Worm (Caenorhabditis elegans) whole organism, early embryonic: ENCODE results near the gene F58B3.4.

ENCODE experiments used
- B0310.2 ChIP-seq: sonication (generic microtip); optimal IDR thresholded peaks from 2 replicates; lab custom pipeline; 2016; ENCODE audit warnings: mild to moderate bottlenecking, missing genetic modification characterization, missing compliant biosample characterization
- F13C5.2 ChIP-seq: sonication (generic microtip); optimal IDR thresholded peaks from 2 replicates; lab custom pipeline; 2017; ENCODE audit warnings: mild to moderate bottlenecking, missing genetic modification characterization, inconsistent platforms, missing compliant biosample characterization
- aly-1 ChIP-seq: sonication (generic microtip); optimal IDR thresholded peaks from 2 replicates; lab custom pipeline; 2016; ENCODE audit warnings: missing genetic modification characterization, missing compliant biosample characterization
- ama-1 ChIP-seq: fragments of 150-350 bp; optimal IDR thresholded peaks from 2 replicates; lab custom pipeline; 2014
- ceh-13 ChIP-seq: fragments of 200-800 bp; sonication (Bioruptor generic); optimal IDR thresholded peaks from 2 replicates; lab custom pipeline; 2018; ENCODE audit warnings: mild to moderate bottlenecking, missing genetic modification characterization, missing compliant biosample characterization
- ceh-36 ChIP-seq: sonication (generic microtip); optimal IDR thresholded peaks from 2 replicates; lab custom pipeline; 2016; ENCODE audit warnings: missing genetic modification characterization, inconsistent platforms, missing compliant biosample characterization
- ets-7 ChIP-seq: sonication (generic microtip); optimal IDR thresholded peaks from 2 replicates; lab custom pipeline; 2016; ENCODE audit warnings: missing genotype, missing genetic modification characterization, missing compliant biosample characterization
- flt-1 ChIP-seq: fragments of 200-800 bp; sonication (Bioruptor generic); IDR thresholded peaks from 2 replicates; pipeline ENCODE4 v1.3.6; 2022; ENCODE audit warnings: missing genetic modification characterization, missing compliant biosample characterization
- hmbx-1 ChIP-seq: sonication (generic microtip); optimal IDR thresholded peaks from 2 replicates; lab custom pipeline; 2016; ENCODE audit warnings: mild to moderate bottlenecking, missing genetic modification characterization, missing compliant biosample characterization
- hmg-4 ChIP-seq: fragments of 200-800 bp; sonication (Bioruptor generic); optimal IDR thresholded peaks from 2 replicates; lab custom pipeline; 2018; ENCODE audit warnings: mild to moderate bottlenecking, missing genetic modification characterization, missing compliant biosample characterization
- hnd-1 ChIP-seq: sonication (generic microtip); optimal IDR thresholded peaks from 2 replicates; lab custom pipeline; 2016; ENCODE audit warnings: missing genetic modification characterization, missing compliant biosample characterization
- pes-1 ChIP-seq: fragments of 200-800 bp; sonication (Bioruptor generic); IDR thresholded peaks from 2 replicates; pipeline ENCODE4 v1.3.6; 2022; ENCODE audit warnings: missing genetic modification reagents, missing genetic modification characterization, missing compliant biosample characterization
- scrt-1 ChIP-seq: fragments of 200-800 bp; sonication (Bioruptor generic); IDR thresholded peaks from 2 replicates; pipeline ENCODE4 v1.3.6; 2022; ENCODE audit warnings: missing genetic modification characterization, missing compliant biosample characterization
- sea-1 ChIP-seq: fragments of 200-800 bp; sonication (Bioruptor generic); conservative IDR thresholded peaks from 2 replicates; pipeline ENCODE4 v1.3.6; 2022; ENCODE audit warnings: missing genetic modification characterization, missing compliant biosample characterization
- tbx-11 ChIP-seq: fragments of 200-800 bp; sonication (Bioruptor generic); IDR thresholded peaks from 2 replicates; pipeline ENCODE4 v1.3.6; 2022; ENCODE audit warnings: missing genetic modification characterization, missing compliant biosample characterization
- tbx-37 ChIP-seq: fragments of 200-800 bp; sonication (Bioruptor generic); conservative IDR thresholded peaks from 2 replicates; pipeline ENCODE4 v1.3.6; 2022; ENCODE audit warnings: missing genetic modification reagents, missing genetic modification characterization, missing compliant biosample characterization
- tra-4 ChIP-seq: sonication (generic microtip); optimal IDR thresholded peaks from 2 replicates; lab custom pipeline; 2017; ENCODE audit warnings: missing genetic modification characterization, missing compliant biosample characterization

F58B3.4 gene

ce11 chrIV:11631750-11632149, at the start of gene F58B3.4:
Gene F58B3.4, minus strand, starts transcription at chrIV:11631850.
- TF ChIP-seq ceh-13 (GFP tag; lab: Kevin White, UChicago) (no peak), tbx-11 (GFP tag; lab: Robert Waterston, UW) (no peak), hnd-1 (tag; lab: Kevin White, UChicago) (no peak), B0310.2 (tag; lab: Kevin White, UChicago) (no peak), scrt-1 (GFP tag; lab: Robert Waterston, UW) (no peak), hmg-4 (GFP tag; lab: Kevin White, UChicago) (no peak), F13C5.2 (tag; lab: Kevin White, UChicago) (no peak), ceh-36 (tag; lab: Kevin White, UChicago) (no peak), pes-1 (GFP tag; lab: Robert Waterston, UW) (no peak), sea-1 (GFP tag; lab: Robert Waterston, UW) (no peak)

DNA sequence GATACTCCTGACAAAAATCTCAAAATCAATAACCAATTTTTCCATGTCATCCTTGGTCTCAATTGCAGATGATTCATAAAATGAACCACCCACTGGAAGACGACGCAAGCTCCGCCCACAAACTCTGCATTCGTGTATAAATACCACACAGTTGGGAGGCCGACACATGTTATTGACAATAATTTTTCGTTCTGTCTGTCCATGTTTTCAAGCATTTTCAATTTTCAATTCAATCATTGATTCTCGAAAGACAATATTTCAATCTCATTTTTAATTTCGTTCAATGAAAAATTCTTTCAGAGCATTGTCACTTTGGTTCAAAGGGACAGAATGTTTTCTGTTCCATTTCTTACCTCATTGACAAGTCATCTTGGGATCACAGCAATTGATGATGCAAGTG, 44.4 kb upstream of the F58B3.4 start, which contains the start of gene inx-9:
inx-9 (plus strand) TSS at position 301 of the 400 bp plus-strand sequence.
- no peak for TF ChIP-seq tra-4 (tag; lab: Kevin White, UChicago)
- no peak for TF ChIP-seq ets-7
- TF ChIP-seq hnd-1 (tag; lab: Kevin White, UChicago): no peak
- no peak for TF ChIP-seq ceh-13 (GFP tag; lab: Kevin White, UChicago)
- TF ChIP-seq sea-1 (GFP tag; lab: Robert Waterston, UW): no peak
- no peak for TF ChIP-seq F13C5.2 (tag; lab: Kevin White, UChicago)

DNA sequence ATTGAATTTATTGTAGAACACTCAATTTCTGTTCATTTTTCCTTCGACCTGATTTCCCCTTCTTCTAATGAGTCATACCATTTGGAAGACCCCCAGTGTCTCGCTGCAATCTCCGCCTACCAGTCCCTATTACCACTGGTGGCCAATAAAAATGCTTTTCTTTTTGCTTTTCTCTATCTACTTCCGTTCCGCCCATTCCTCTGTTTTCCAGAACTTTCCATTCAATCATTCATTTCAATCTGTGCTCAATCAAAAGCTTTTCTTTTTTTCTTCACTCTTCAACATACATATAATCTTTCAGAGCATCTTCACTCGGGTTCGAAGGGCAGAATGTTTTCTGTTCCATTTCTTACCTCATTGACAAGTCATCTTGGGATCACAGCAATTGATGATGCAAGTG, 41.9 kb upstream of the F58B3.4 start, which contains the start of gene inx-8:
inx-8 (plus strand) TSS at position 301 of the 400 bp plus-strand sequence.
- TF ChIP-seq pes-1 (GFP tag; lab: Robert Waterston, UW) (no peak), flt-1 (GFP tag; lab: Robert Waterston, UW) (no peak), sea-1 (GFP tag; lab: Robert Waterston, UW) (no peak)

DNA sequence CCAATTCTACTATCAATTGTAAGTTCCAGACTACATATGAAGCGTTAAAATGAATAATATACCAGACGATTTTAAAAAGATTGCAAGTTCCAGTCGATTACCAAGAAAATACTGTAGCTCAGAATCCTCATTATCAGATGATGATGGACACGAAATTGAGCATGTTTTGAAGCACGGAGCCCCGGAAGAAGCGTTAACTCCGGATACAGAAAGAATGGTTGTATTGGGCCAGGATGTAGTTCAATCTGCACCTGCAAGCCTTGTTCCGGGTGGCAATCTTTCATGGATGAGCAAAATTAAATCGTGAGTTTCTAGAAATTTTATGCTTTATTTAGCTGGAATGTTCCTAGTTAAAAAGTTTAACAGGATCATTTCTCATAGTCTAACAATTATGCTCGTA, 36.4 kb upstream of the F58B3.4 start, which contains the start of gene atg-4.2:
atg-4.2 (plus strand) TSS at position 24 of the 400 bp plus-strand sequence.
- no peak for TF ChIP-seq hnd-1 (tag; lab: Kevin White, UChicago)
- no peak for TF ChIP-seq tbx-37
- TF ChIP-seq sea-1 (GFP tag; lab: Robert Waterston, UW): no peak
- no peak for TF ChIP-seq B0310.2 (tag; lab: Kevin White, UChicago)

DNA sequence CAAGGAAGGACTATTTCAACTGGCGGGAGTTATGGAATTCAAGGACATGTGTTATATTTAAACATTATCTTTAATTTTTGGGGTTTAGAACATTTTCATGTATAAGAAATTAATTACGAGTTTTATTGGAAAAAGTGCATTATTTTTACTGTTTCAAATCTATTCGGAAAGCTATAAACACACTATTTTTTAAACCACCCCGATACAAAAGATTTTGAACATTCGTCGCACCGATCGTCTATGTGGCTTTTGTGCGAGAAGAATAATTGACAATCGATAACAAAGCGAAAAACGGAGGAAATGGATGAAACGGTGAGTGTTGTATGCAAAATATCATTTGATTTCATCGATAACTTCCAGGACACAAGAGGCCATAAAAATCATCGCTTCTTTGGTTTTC, 33.4 kb upstream of the F58B3.4 start, which contains the start of gene ZK809.9:
ZK809.9 (plus strand) TSS at position 301 of the 400 bp plus-strand sequence.
- TF ChIP-seq tra-4 (tag; lab: Kevin White, UChicago) (no peak), tbx-11 (GFP tag; lab: Robert Waterston, UW) (no peak), B0310.2 (tag; lab: Kevin White, UChicago) (no peak), hmbx-1 (tag; lab: Kevin White, UChicago) (no peak), F13C5.2 (tag; lab: Kevin White, UChicago) (no peak), ama-1 (no peak), ceh-13 (GFP tag; lab: Kevin White, UChicago) (no peak)

DNA sequence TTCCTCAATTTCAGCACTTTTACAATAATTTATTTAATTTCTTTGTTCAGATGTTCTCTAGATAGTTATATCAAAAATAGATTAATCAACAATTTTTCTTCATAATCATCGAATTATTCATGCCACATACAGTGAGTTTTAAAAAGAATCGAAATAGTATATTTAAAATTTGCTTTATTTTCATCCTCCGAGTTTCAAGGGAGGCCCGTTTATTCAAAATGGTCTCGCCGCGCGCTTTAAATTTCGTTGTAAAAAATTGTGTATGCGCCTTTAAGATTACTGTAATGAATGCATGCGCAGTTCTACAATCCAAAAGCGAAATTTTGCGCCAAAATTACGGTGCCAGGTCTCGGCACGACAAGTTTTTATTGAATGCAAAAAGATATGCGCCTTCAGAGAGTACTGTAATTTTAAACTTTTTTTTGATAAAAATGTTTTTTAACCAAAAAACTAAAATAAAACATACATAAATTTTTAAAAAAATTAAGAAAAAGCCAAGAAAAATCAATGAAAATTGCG, 28.2 kb upstream of the F58B3.4 start, which contains the start of gene ZK792.1:
ZK792.1 (plus strand) TSS at position 51 of the 519 bp plus-strand sequence.
- TF ChIP-seq tbx-37 (no peak), ceh-13 (GFP tag; lab: Kevin White, UChicago) (no peak), F13C5.2 (tag; lab: Kevin White, UChicago) (no peak), ceh-36 (tag; lab: Kevin White, UChicago) (no peak), pes-1 (GFP tag; lab: Robert Waterston, UW) (no peak)

- TF ChIP-seq sea-1 (GFP tag; lab: Robert Waterston, UW): no peak
- no peak for TF ChIP-seq tbx-37
- no peak for TF ChIP-seq ceh-36 (tag; lab: Kevin White, UChicago)
- no peak for TF ChIP-seq flt-1 (GFP tag; lab: Robert Waterston, UW)
- no peak for TF ChIP-seq hmbx-1 (tag; lab: Kevin White, UChicago)
- TF ChIP-seq tra-4 (tag; lab: Kevin White, UChicago): no peak
- TF ChIP-seq scrt-1 (GFP tag; lab: Robert Waterston, UW): no peak
- TF ChIP-seq B0310.2 (tag; lab: Kevin White, UChicago): no peak
- no peak for TF ChIP-seq ets-7
- no peak for TF ChIP-seq ceh-13 (GFP tag; lab: Kevin White, UChicago)
- no peak for TF ChIP-seq tbx-11 (GFP tag; lab: Robert Waterston, UW)
- no peak for TF ChIP-seq F13C5.2 (tag; lab: Kevin White, UChicago)
These were observed 24.6 kb upstream of the F58B3.4 start, which contains the start of gene ZK809.5 for ce11 chrIV:11656144-11656780. Gene ZK809.5, plus strand, starts transcription at chrIV:11656730.

ce11 chrIV:11655370-11655769, 23.7 kb upstream of the F58B3.4 start, which contains the start of gene ent-1:
Gene ent-1, minus strand, starts transcription at chrIV:11655470.
- TF ChIP-seq flt-1 (GFP tag; lab: Robert Waterston, UW): no peak
- no peak for TF ChIP-seq ceh-13 (GFP tag; lab: Kevin White, UChicago)
- no peak for TF ChIP-seq ceh-36 (tag; lab: Kevin White, UChicago)
- no peak for TF ChIP-seq tbx-11 (GFP tag; lab: Robert Waterston, UW)
- no peak for TF ChIP-seq aly-1 (tag; lab: Kevin White, UChicago)
- TF ChIP-seq tbx-37: no peak
- no peak for TF ChIP-seq sea-1 (GFP tag; lab: Robert Waterston, UW)
- no peak for TF ChIP-seq F13C5.2 (tag; lab: Kevin White, UChicago)
- TF ChIP-seq ama-1: no peak
- TF ChIP-seq tra-4 (tag; lab: Kevin White, UChicago): no peak
- TF ChIP-seq hnd-1 (tag; lab: Kevin White, UChicago): no peak
- TF ChIP-seq scrt-1 (GFP tag; lab: Robert Waterston, UW): no peak
- TF ChIP-seq hmbx-1 (tag; lab: Kevin White, UChicago): no peak
- TF ChIP-seq B0310.2 (tag; lab: Kevin White, UChicago): no peak
- no peak for TF ChIP-seq pes-1 (GFP tag; lab: Robert Waterston, UW)
